Fruit fly (Drosophila melanogaster) Kc167 (cell line): ENCODE data around the gene squ.

Experiments
- Myc ChIP-seq: fragments of >200 bp; optimal IDR thresholded peaks from 2 replicates; lab custom pipeline; 2017; ENCODE audit warnings: missing external identifiers
- h ChIP-seq: fragments of >200 bp; optimal IDR thresholded peaks from 3 replicates; lab custom pipeline; 2018; ENCODE audit warnings: missing external identifiers
- psq ChIP-seq: fragments of >200 bp; optimal IDR thresholded peaks from 2 replicates; lab custom pipeline; 2017; ENCODE audit warnings: missing external identifiers

DNA sequence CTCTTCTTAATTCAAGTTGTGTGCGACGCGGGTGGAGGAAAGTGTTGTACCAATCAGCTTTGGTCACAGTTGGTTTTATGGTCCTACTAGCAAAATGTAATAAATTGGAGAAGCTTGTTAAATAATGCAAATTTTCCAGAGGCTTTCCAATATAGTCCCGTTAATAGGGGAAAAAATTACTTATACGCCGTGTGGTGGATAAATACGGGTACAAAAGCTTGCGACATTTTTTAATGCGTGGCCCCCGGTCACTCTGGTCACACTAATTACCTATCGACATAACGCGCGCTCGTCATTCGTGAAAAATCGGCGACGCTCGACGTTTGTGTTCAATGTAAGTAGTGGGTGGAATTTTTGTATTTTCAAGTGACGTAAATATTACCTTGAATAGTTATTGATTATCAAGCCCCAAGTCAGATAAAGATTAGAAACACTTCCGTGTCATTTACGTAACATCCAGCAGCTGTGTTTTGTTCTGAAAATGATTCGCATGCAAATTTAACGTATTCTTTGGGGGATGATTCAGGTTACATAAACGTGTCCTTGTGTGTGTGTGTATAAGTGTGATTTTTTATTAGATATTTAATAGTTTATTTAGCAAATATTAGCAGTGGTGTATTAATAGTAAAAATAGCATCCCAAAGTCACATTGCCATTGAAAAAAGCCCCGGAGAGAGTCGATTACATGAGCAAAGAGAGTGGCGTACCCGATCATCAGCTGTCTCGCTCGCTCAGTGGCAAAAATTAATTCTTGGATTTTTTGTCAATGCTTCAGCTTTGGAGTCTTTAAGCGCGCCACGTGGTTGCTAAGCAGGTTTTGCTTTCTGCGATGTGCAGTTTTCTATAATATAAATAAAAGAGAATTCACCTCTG, 40.0 kb downstream of the squ start, which contains the start of gene Cyt-c-p:
- TF ChIP-seq h (lab: Kevin White, UChicago): no peak
- TF ChIP-seq psq (lab: Kevin White, UChicago): no peak
- no peak for TF ChIP-seq Myc (lab: Kevin White, UChicago)
